Fruit fly (Drosophila melanogaster): ENCODE results near the gene CG2162.

CG2162 gene

DNA sequence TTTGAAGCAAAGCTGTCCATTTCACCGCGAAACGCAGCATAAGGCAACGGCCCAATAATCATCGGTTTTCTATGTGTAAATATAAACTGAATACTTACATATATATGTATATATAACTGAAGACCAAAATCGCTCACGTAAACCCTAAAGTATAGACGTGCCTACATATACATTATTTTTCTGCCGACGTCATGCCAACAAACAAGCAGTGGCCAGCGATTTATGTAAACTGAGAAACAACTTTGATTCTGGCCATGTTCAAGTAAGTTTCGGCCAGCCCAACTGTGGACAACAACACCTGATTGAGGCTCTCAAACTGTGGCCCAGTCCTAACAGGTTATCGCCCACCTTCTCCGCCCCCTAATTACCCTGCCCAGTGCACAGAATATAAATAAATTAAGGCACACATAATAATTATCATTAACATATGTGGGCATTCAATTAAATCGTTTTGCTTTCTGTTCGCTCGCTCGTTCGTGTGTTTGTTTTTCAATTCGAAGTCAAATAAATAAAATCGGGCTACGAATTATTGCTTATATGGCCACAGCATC lies 47.0 kb downstream of the CG2162 start (continued):
- TF ChIP-seq D (optimal IDR thresholded peaks at IDR 0.05) (no peak), D (GFP tag; optimal IDR thresholded peaks at IDR 0.05) (no peak), Dad (GFP tag; optimal IDR thresholded peaks at IDR 0.05) (no peak), sug (tag; optimal IDR thresholded peaks at IDR 0.05) (peak; percentile 38), CG11247 (GFP tag; IDR thresholded peaks at IDR 0.05) (no peak), CG17829 (tag; optimal IDR thresholded peaks at IDR 0.05) (no peak), Sry-β (GFP tag; optimal IDR thresholded peaks at IDR 0.05) (no peak), yki (optimal IDR thresholded peaks at IDR 0.05) (no peak), Lpt (GFP tag; optimal IDR thresholded peaks at IDR 0.05) (no peak), CG15514 (GFP tag; optimal IDR thresholded peaks at IDR 0.05) (no peak), tup (GFP tag; optimal IDR thresholded peaks at IDR 0.05) (no peak), CG8089 (GFP tag; optimal IDR thresholded peaks at IDR 0.05) (no peak), CG7786 (GFP tag; optimal IDR thresholded peaks at IDR 0.05) (no peak), CG15011 (GFP tag; optimal IDR thresholded peaks at IDR 0.05) (no peak), gcm2 (GFP tag; optimal IDR thresholded peaks at IDR 0.05) (no peak), Sox100B (GFP tag; optimal IDR thresholded peaks at IDR 0.05) (no peak), CG10274 (GFP tag; optimal IDR thresholded peaks at IDR 0.05) (no peak), CG7745 (tag; optimal IDR thresholded peaks at IDR 0.05) (peak; percentile 9), CG7987 (GFP tag; optimal IDR thresholded peaks at IDR 0.05) (no peak), toy (GFP tag; IDR thresholded peaks at IDR 0.05) (no peak), bowl (GFP tag; IDR thresholded peaks at IDR 0.05) (no peak), CG4707 (GFP tag; optimal IDR thresholded peaks at IDR 0.05) (no peak), lmd (GFP tag; IDR thresholded peaks at IDR 0.05) (no peak), CG31224 (GFP tag; IDR thresholded peaks at IDR 0.05) (no peak), abd-A (tag; optimal IDR thresholded peaks at IDR 0.05) (peak; percentile 78), tx (GFP tag; optimal IDR thresholded peaks at IDR 0.05) (no peak), CG13624 (GFP tag; optimal IDR thresholded peaks at IDR 0.05) (no peak), CG32532 (GFP tag; IDR thresholded peaks at IDR 0.05) (no peak), Dref (GFP tag; IDR thresholded peaks at IDR 0.05) (no peak), Ada2b (GFP tag; IDR thresholded peaks at IDR 0.05) (no peak), CG6654 (GFP tag; optimal IDR thresholded peaks at IDR 0.05) (peak; percentile 96), CG2678 (tag; optimal IDR thresholded peaks at IDR 0.05) (no peak), ci (GFP tag; IDR thresholded peaks at IDR 0.05) (no peak), NC2α (GFP tag; optimal IDR thresholded peaks at IDR 0.05) (no peak), CG2199 (GFP tag; IDR thresholded peaks at IDR 0.05) (0 out of 3 replicates have a peak, but pooled peaks have one; percentile 58), sens (GFP tag) (peak; percentile 69), HmgZ (tag; optimal IDR thresholded peaks at IDR 0.05) (no peak), CG33213 (GFP tag; optimal IDR thresholded peaks at IDR 0.05) (no peak), CG9797 (GFP tag; optimal IDR thresholded peaks at IDR 0.05) (no peak), CG4404 (GFP tag; IDR thresholded peaks at IDR 0.05) (no peak), nau (GFP tag; optimal IDR thresholded peaks at IDR 0.05) (no peak), HLHmδ (GFP tag; optimal IDR thresholded peaks at IDR 0.05) (no peak), onecut (GFP tag; IDR thresholded peaks at IDR 0.05) (no peak), Hmr (GFP tag; optimal IDR thresholded peaks at IDR 0.05) (peak; percentile 18), CG1024 (GFP tag; IDR thresholded peaks at IDR 0.05) (no peak), Atf6 (GFP tag; IDR thresholded peaks at IDR 0.05) (no peak), gt (GFP tag; IDR thresholded peaks at IDR 0.05) (no peak), cato (GFP tag; optimal IDR thresholded peaks at IDR 0.05; ENCODE audit: borderline replicate concordance) (no peak), CG15696 (tag; optimal IDR thresholded peaks at IDR 0.05) (no peak), Blimp-1 (GFP tag; optimal IDR thresholded peaks at IDR 0.05) (no peak), crp (GFP tag; optimal IDR thresholded peaks at IDR 0.05) (no peak), CG16779 (GFP tag; IDR thresholded peaks at IDR 0.05) (no peak)
